Fruit fly (Drosophila melanogaster) whole organism, larva: ENCODE measurements around the gene ph-d.

Source experiments
- noc ChIP-seq: fragments of 200-800 bp; sonication (Bioruptor generic); optimal IDR thresholded peaks from 3 replicates; lab custom pipeline; 2019; ENCODE audit warnings: missing biosample characterization, mild to moderate bottlenecking, missing genetic modification characterization, moderate library complexity

Gene ph-d

DNA sequence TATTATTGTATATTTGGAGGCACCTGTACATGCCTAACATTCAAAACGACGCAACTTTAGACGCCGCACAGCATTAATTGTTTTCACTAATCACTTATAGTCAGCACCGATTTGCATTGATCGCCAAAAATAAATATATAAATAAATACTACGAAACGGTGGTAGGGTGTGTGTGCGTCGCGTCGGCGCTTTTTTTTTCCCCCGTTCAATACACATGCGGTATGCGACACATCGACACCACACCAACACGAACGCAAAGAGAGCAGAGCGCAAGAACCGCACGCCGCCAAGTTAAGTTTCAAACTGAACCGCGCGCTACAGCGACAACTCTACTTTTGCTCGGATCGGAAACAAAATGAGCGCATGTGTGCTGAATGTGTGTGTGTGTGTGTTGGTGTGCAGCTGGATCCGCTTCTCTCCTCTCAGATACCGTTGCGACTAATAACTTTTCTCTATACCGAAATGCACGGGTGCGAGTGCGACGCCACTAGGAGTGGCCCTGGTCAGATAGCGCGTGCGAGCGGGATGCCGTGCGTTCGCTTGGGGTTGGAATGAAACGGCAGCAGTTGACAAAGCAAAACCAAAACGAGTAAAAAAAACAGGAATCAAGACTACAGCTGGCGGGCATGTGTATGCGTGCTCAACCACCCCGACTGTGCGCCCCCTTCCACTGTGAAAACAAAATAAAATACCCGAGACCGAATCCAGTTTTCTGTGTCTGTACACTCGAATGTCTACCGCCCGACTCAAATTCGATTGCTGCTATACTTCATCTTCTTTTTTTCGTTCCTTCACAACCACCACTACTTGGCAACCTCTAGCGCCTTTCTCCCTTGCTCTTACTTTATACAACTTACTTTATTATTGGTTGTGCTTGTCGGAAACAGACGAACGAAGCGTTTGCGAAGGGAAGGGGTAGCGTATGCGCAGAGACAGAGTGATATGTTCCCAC lies at the start of gene ph-d:
ph-d (minus strand) TSS at position 274 of the 952 bp plus-strand sequence.
- peak; percentile 28 for TF ChIP-seq noc

dm6 chrX:2172420-2172827 lies 49.3 kb upstream of the ph-d start, which contains the start of gene ND-B14.5A:
Gene ND-B14.5A, plus strand, starts transcription at chrX:2172526.
- no peak for TF ChIP-seq noc

DNA sequence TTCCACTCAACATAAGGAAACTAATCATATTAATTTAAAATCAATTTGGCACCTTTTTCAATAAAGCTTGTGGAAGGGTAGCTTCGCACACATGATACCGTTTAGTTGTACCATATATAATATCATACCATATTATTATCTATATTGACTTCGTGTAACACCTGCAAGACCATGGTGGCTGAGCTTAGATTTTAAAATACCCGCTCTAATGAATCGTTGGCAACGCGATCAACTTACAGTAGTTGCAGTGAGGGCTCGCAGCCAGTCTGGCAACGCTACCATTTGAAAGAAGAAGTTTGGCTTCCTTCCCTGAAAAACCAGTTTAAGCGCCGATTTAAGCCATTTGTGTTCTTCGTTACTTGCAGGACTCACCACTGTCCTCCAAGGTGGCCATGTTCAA lies 47.3 kb upstream of the ph-d start:
- TF ChIP-seq noc = no peak

DNA sequence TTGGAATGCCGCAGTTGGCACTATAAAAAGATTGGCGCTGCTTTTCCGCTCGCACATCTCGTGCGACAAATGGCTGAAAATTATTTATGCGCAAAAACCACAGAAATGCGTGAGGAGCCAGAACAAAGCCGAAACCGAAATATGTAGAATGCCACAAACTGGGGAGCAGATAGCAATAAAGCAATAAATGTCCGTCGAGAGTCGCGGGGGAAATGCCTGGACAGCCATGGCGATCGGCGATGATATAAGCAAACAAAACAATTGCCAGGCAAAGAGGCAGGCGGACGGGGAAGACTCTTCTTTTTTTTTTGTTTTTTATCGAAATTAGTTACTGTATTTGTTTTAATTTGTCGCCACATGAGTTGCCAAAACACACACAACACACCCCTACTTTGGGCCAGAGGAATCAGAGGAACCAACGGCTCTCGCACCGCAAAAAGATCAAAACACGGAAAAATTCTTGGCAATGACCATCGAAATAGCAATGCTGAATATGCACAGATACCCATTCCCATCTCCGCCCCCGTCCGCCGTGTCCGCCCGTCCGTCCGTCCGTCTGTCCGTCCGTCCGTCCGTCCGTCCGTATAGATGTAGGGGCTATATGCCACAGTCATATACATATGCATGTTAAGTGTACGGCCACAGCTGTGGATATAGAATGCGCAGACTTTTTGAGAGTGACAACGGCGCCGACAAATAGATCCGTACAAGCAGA lies 45.6 kb upstream of the ph-d start:
- no peak for TF ChIP-seq noc

dm6 chrX:2166129-2166528 lies 43.0 kb upstream of the ph-d start:
- TF ChIP-seq noc = no peak

dm6 chrX:2165394-2165793 lies 42.3 kb upstream of the ph-d start:
- TF ChIP-seq noc = no peak

dm6 chrX:2163358-2163757 lies 40.3 kb upstream of the ph-d start:
- no peak for TF ChIP-seq noc

dm6 chrX:2162130-2162907 lies 39.2 kb upstream of the ph-d start, which contains the start of the genes Cyp4d1 and CG3630:
Gene Cyp4d1, minus strand, starts transcription at chrX:2162180.
Gene CG3630, plus strand, starts transcription at chrX:2162196.
- TF ChIP-seq noc = peak; percentile 44

DNA sequence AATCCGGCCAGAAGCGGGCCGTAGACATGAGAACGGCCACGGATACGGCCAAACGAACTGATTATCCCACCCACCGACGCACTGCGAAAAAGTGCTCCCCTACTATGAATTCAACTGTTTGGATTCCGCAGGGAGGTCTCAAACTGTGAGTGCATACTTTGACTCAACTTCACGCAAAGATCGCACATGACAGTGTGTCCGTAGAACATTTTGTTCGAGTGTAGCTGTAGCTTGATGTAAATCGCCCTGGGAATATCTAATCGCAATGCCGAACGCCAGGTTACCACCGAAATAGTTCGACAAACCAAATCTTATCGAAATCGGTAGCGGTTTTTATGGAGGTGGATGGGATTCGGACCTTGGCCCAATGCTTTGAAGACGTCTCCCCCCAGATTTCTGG lies 37.9 kb upstream of the ph-d start:
- TF ChIP-seq noc = no peak

DNA sequence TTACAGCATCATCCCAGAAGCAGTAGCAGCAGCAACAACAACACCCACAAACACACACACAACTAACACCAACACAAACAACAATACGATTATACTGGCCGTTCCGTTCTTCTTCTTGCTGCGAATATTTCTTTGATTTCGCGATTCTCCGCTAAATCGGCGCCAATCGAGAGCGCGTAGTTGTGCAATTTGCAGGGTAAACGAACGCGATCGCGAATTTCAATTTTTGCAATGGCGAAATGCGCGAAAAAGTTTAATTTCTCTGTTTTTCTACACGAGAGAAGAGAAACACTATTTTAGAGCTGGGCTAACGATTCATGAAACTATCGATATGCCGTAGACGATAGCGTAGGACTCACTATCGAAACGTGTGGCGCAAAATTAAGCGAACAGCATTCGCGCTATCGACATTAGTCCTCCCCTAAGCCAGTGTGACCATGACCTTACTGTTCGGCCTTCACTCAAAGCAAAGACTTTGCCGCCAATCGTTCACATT lies 35.6 kb upstream of the ph-d start, which contains the start of gene wapl:
wapl (minus strand) TSS at position 316 of the 496 bp plus-strand sequence.
- peak; percentile 29 for TF ChIP-seq noc

DNA sequence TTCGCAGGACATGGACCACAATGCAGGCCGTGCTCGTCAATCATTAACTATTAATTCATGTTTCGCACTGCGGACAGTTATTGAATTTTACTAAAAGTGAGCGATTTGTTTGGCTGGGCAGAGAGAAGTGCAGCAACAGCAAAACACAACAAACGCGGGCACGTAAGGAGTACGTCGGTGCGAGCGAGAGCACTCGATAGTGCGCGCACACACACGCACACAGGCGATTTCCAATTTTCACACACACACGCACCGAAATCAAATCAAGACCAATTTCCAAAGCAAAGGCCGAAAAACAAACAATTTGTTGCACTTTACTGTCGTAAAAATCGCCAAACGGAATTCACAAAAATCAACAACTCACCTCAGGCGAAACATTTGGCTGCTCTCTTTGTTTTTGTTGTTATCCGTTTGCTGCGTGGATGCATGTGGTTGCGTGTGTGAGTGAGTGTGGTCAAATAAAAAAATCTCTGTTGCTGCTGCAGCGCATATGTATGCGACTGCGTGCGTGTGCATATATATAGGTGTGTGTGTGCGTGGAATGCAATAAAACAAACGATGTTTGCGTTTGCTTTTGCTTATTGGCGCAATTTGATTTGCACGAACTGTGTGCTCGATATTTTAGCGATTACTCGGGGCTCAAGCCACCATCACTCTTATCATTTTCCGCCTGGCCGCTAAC lies 35.0 kb upstream of the ph-d start:
- no peak for TF ChIP-seq noc

dm6 chrX:2155868-2156267 lies 32.8 kb upstream of the ph-d start:
- no peak for TF ChIP-seq noc

- TF ChIP-seq noc = peak; percentile 3
Observed at dm6 chrX:2149478-2149877, 26.4 kb upstream of the ph-d start, which contains the start of gene bcn92. Gene bcn92, minus strand, starts transcription at chrX:2149647.

dm6 chrX:2148671-2149070 lies 25.6 kb upstream of the ph-d start:
- no peak for TF ChIP-seq noc

DNA sequence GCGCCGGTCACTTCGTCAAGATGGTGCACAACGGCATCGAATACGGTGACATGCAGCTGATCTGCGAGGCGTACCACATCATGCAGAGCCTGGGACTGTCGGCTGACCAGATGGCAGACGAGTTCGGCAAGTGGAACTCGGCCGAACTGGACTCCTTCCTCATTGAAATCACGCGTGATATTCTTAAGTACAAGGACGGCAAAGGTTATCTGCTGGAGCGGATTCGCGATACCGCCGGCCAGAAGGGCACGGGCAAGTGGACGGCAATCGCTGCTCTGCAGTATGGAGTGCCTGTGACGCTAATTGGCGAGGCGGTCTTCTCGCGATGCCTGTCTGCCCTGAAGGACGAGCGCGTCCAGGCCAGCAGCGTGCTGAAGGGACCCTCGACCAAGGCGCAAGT lies 24.4 kb upstream of the ph-d start:
- TF ChIP-seq noc = no peak

DNA sequence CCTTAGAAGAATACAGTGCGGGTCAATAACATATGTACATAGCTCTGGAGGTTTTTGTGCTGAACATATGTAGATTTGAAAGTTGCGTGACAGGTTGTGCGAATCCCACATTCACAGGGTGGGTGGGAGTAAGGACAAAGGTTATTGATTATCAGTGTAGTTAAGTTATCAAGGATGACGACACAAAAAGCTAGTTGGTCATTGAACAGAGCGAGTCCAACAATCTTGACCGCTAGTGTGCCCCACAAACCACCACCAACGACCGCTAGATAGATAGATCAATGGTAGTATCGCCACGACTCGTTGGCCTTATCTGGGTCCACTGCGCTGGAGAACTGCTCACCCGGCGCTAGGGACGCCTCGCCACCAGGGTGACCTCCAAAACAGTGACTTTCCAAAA lies 23.5 kb upstream of the ph-d start:
- TF ChIP-seq noc = no peak
